Worm (Caenorhabditis elegans): ENCODE measurements around the gene nhr-214.

Gene nhr-214

DNA sequence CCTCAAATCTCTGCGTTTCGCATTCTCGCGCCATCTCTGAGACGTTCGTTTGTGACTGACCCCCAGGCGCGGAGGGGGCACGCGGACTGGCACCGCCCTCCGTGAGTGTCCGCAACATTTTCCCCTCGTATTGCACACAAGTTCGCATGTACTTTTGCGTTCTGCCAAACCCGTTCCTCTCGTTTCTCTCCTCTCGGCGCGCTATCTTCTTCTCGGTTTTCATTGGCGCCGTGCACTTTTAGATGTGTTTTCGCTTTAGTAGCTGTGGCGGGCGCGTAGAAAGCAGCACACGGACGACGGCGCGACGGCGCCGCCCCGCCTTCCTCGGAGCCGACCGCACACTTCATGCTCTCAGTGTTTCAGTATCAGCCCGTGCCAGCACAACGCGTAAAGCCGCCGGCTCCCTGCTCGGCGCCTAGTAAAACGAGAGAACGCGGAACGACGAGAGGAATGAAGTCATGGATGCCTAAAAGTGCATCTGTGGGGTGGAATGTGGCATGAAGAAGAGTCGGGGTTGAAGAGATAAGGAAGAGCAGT is 46.5 kb downstream of the nhr-214 start (continued):
- TF ChIP-seq lin-13 (GFP tag; optimal IDR thresholded peaks at IDR 0.05) (no peak), F44E2.7 (GFP tag; IDR thresholded peaks at IDR 0.05) (no peak), nhr-11 (tag; optimal IDR thresholded peaks at IDR 0.05) (no peak), spr-3 (GFP tag; optimal IDR thresholded peaks at IDR 0.05) (peak; percentile 37), dmd-9 (GFP tag; IDR thresholded peaks at IDR 0.05) (no peak), tag-97 (GFP tag; IDR thresholded peaks at IDR 0.05) (no peak), lin-29 (GFP tag; IDR thresholded peaks at IDR 0.05) (no peak), vab-7 (GFP tag; IDR thresholded peaks at IDR 0.05) (no peak)

Measured in whole organism, L4 larva.